Worm (Caenorhabditis elegans) whole organism, young adult: ENCODE results near the gene F22B5.5.

Experiments used
- B0019.2 ChIP-seq: fragments of 200-800 bp; sonication (Bioruptor generic); conservative IDR thresholded peaks from 2 replicates; pipeline ENCODE4 v1.3.6; 2022; ENCODE audit warnings: missing genetic modification reagents, missing genetic modification characterization, missing compliant biosample characterization
- D2030.7 ChIP-seq: fragments of 200-800 bp; sonication (Bioruptor generic); IDR thresholded peaks from 2 replicates; pipeline ENCODE4 v1.3.6; 2022; ENCODE audit warnings: missing genetic modification reagents, missing genetic modification characterization, missing compliant biosample characterization
- F52B5.7 ChIP-seq: sonication (generic microtip); optimal IDR thresholded peaks from 2 replicates; lab custom pipeline; 2016; ENCODE audit warnings: mild to moderate bottlenecking, missing genetic modification characterization, missing compliant biosample characterization
- T07F8.4 ChIP-seq: sonication (generic microtip); optimal IDR thresholded peaks from 2 replicates; lab custom pipeline; 2016; ENCODE audit warnings: mild to moderate bottlenecking, missing genetic modification characterization, moderate library complexity, missing compliant biosample characterization
- Y53G8AR.9 ChIP-seq: fragments of 200-800 bp; sonication (Bioruptor generic); conservative IDR thresholded peaks from 2 replicates; pipeline ENCODE4 v1.3.6; 2022; ENCODE audit warnings: missing genetic modification reagents, missing genetic modification characterization, missing compliant biosample characterization
- Y79H2A.3 ChIP-seq: fragments of 200-800 bp; sonication (Bioruptor generic); conservative IDR thresholded peaks from 2 replicates; pipeline ENCODE4 v1.3.6; 2022; ENCODE audit warnings: missing genetic modification reagents, missing genetic modification characterization, missing compliant biosample characterization
- ama-1 ChIP-seq, 3 experiments: fragments of 150-350 bp in 1 of 3; sonication (generic microtip) in 2 of 3; optimal IDR thresholded peaks; 2 replicates each; lab custom pipeline; 2014 to 2018; ENCODE audit warnings: missing biosample characterization in 2 of 3, missing genetic modification characterization in 2 of 3, missing genetic modification reagents in 2 of 3
- atf-7 ChIP-seq: sonication (generic microtip); optimal IDR thresholded peaks from 2 replicates; lab custom pipeline; 2017; ENCODE audit warnings: mild to moderate bottlenecking, missing genetic modification characterization, missing compliant biosample characterization
- attf-5 ChIP-seq: fragments of 200-800 bp; sonication (Bioruptor generic); optimal IDR thresholded peaks from 2 replicates; lab custom pipeline; 2018; ENCODE audit warnings: mild to moderate bottlenecking, missing genetic modification characterization, missing compliant biosample characterization
- ccch-3 ChIP-seq: fragments of 200-800 bp; sonication (Bioruptor generic); optimal IDR thresholded peaks from 2 replicates; lab custom pipeline; 2018; ENCODE audit warnings: mild to moderate bottlenecking, missing genetic modification characterization, missing compliant biosample characterization
- cebp-1 ChIP-seq, 2 experiments: fragments of 200-800 bp in 1 of 2; sonication (Bioruptor generic) in 1 of 2; sonication (generic microtip) in 1 of 2; IDR thresholded peaks in 1 of 2; optimal IDR thresholded peaks in 1 of 2; 2 replicates each; pipeline versions ENCODE4 v1.3.6 to Lab custom; 2017 to 2022; ENCODE audit warnings: missing compliant biosample characterization in 2 of 2, missing genetic modification characterization in 2 of 2, mild to moderate bottlenecking in 1 of 2, missing genetic modification reagents in 1 of 2, moderate library complexity in 1 of 2
- cebp-2 ChIP-seq: fragments of 200-800 bp; sonication (Bioruptor generic); IDR thresholded peaks from 2 replicates; pipeline ENCODE4 v1.3.6; 2022; ENCODE audit warnings: missing genetic modification characterization, missing compliant biosample characterization
- ceh-58 ChIP-seq: fragments of 200-800 bp; sonication (Bioruptor generic); IDR thresholded peaks from 2 replicates; pipeline ENCODE4 v1.3.6; 2022; ENCODE audit warnings: missing genetic modification characterization, missing compliant biosample characterization
- ceh-79 ChIP-seq: sonication (generic microtip); optimal IDR thresholded peaks from 2 replicates; lab custom pipeline; 2017; ENCODE audit warnings: mild to moderate bottlenecking, missing genetic modification characterization, missing compliant biosample characterization
- ceh-91 ChIP-seq: fragments of 200-800 bp; sonication (Bioruptor generic); IDR thresholded peaks from 2 replicates; pipeline ENCODE4 v1.3.6; 2022; ENCODE audit warnings: missing genetic modification reagents, missing genetic modification characterization, missing compliant biosample characterization
- egl-18 ChIP-seq: fragments of 200-800 bp; sonication (Bioruptor generic); IDR thresholded peaks from 2 replicates; pipeline ENCODE4 v1.3.6; 2022; ENCODE audit warnings: missing genetic modification reagents, missing genetic modification characterization, missing compliant biosample characterization
- ekl-4 ChIP-seq: fragments of 200-800 bp; sonication (Bioruptor generic); IDR thresholded peaks from 2 replicates; pipeline ENCODE4 v1.3.6; 2022; ENCODE audit warnings: missing genetic modification reagents, missing genetic modification characterization, missing compliant biosample characterization
- hlh-26 ChIP-seq: fragments of 200-800 bp; sonication (Bioruptor generic); conservative IDR thresholded peaks from 2 replicates; pipeline ENCODE4 v1.3.6; 2022; ENCODE audit warnings: missing genetic modification reagents, missing genetic modification characterization, missing compliant biosample characterization
- let-526 ChIP-seq: fragments of 200-800 bp; sonication (Bioruptor generic); IDR thresholded peaks from 2 replicates; pipeline ENCODE4 v1.3.6; 2022; ENCODE audit warnings: missing genetic modification reagents, missing genetic modification characterization, missing compliant biosample characterization
- let-607 ChIP-seq, 2 experiments: fragments of 200-800 bp in 1 of 2; sonication (Bioruptor generic) in 1 of 2; sonication (generic microtip) in 1 of 2; optimal IDR thresholded peaks; 2 replicates each; lab custom pipeline; 2016 to 2018; ENCODE audit warnings: mild to moderate bottlenecking in 2 of 2, missing compliant biosample characterization in 2 of 2, missing genetic modification characterization in 2 of 2, moderate library complexity in 2 of 2, missing genotype in 1 of 2
- lin-26 ChIP-seq: fragments of 200-800 bp; sonication (Bioruptor generic); IDR thresholded peaks from 2 replicates; pipeline ENCODE4 v1.3.6; 2022; ENCODE audit warnings: missing genetic modification reagents, missing genetic modification characterization, missing compliant biosample characterization
- madf-3 ChIP-seq: fragments of 200-800 bp; sonication (Bioruptor generic); IDR thresholded peaks from 2 replicates; pipeline ENCODE4 v1.3.6; 2022; ENCODE audit warnings: missing genetic modification reagents, missing genetic modification characterization, missing compliant biosample characterization
- madf-8 ChIP-seq: fragments of 200-800 bp; sonication (Bioruptor generic); conservative IDR thresholded peaks from 2 replicates; pipeline ENCODE4 v1.3.6; 2022; ENCODE audit warnings: missing genetic modification reagents, missing genetic modification characterization, missing compliant biosample characterization
- mel-28 ChIP-seq: sonication (generic microtip); optimal IDR thresholded peaks from 2 replicates; lab custom pipeline; 2016; ENCODE audit warnings: borderline replicate concordance, mild to moderate bottlenecking, missing genetic modification characterization, missing compliant biosample characterization
- mes-4 ChIP-seq: sonication (generic microtip); optimal IDR thresholded peaks from 2 replicates; lab custom pipeline; 2016; ENCODE audit warnings: missing genotype, missing genetic modification characterization, missing compliant biosample characterization
- nfya-2 ChIP-seq: fragments of 200-800 bp; sonication (Bioruptor generic); IDR thresholded peaks from 2 replicates; pipeline ENCODE4 v1.3.6; 2022; ENCODE audit warnings: missing genetic modification reagents, missing genetic modification characterization, missing compliant biosample characterization
- nhr-27 ChIP-seq: fragments of 200-800 bp; sonication (Bioruptor generic); optimal IDR thresholded peaks from 2 replicates; lab custom pipeline; 2018; ENCODE audit warnings: mild to moderate bottlenecking, missing genetic modification characterization, moderate library complexity, missing compliant biosample characterization
- pha-4 ChIP-seq: fragments of 150-350 bp; sonication (generic microtip); optimal IDR thresholded peaks from 2 replicates; lab custom pipeline; 2014; ENCODE audit warnings: missing biosample characterization, missing genetic modification reagents, missing genetic modification characterization
- repo-1 ChIP-seq: sonication (generic microtip); optimal IDR thresholded peaks from 2 replicates; lab custom pipeline; 2017; ENCODE audit warnings: mild to moderate bottlenecking, missing genetic modification characterization, missing compliant biosample characterization
- rpc-1 ChIP-seq, 2 experiments: fragments of 150-350 bp in 1 of 2; sonication (generic microtip) in 1 of 2; optimal IDR thresholded peaks; 2 replicates each; lab custom pipeline; 2014 to 2018; ENCODE audit warnings: missing biosample characterization in 1 of 2, missing genetic modification characterization in 1 of 2, missing genetic modification reagents in 1 of 2, missing genotype in 1 of 2
- snpc-1.3 ChIP-seq: sonication (generic microtip); optimal IDR thresholded peaks from 2 replicates; lab custom pipeline; 2017; ENCODE audit warnings: missing genetic modification characterization, mild to moderate bottlenecking, missing compliant biosample characterization, antibody characterized with exemption, moderate library complexity, missing genotype, missing genetic modification reagents; ENCODE audit not compliant: insufficient read depth
- snpc-4 ChIP-seq, 5 experiments: fragments of 150-350 bp in 1 of 5; sonication (generic microtip) in 4 of 5; optimal IDR thresholded peaks; 2 replicates each; lab custom pipeline; 2014 to 2018; ENCODE audit warnings: missing genetic modification characterization in 5 of 5, missing biosample characterization in 3 of 5, antibody characterized with exemption in 2 of 5, mild to moderate bottlenecking in 2 of 5, missing compliant biosample characterization in 2 of 5, missing genotype in 2 of 5, moderate library complexity in 2 of 5, missing genetic modification reagents in 1 of 5
- somi-1 ChIP-seq: fragments of 200-800 bp; sonication (Bioruptor generic); optimal IDR thresholded peaks from 2 replicates; lab custom pipeline; 2018; ENCODE audit warnings: mild to moderate bottlenecking, missing genetic modification characterization, missing compliant biosample characterization
- unc-130 ChIP-seq: sonication (generic microtip); optimal IDR thresholded peaks from 2 replicates; lab custom pipeline; 2016; ENCODE audit warnings: missing genetic modification reagents, missing genetic modification characterization, missing compliant biosample characterization
- unc-62 ChIP-seq: fragments of 150-350 bp; optimal IDR thresholded peaks from 2 replicates; lab custom pipeline; 2014; ENCODE audit warnings: missing biosample characterization, missing genetic modification reagents, missing genetic modification characterization
- zfh-2 ChIP-seq: fragments of 200-800 bp; sonication (Bioruptor generic); conservative IDR thresholded peaks from 2 replicates; pipeline ENCODE4 v1.3.6; 2022; ENCODE audit warnings: missing genetic modification reagents, missing genetic modification characterization, missing compliant biosample characterization
- ztf-18 ChIP-seq: sonication (generic microtip); optimal IDR thresholded peaks from 2 replicates; lab custom pipeline; 2016; ENCODE audit warnings: missing genotype, mild to moderate bottlenecking, missing genetic modification characterization, missing compliant biosample characterization
- ztf-26 ChIP-seq: sonication (generic microtip); optimal IDR thresholded peaks from 2 replicates; lab custom pipeline; 2017; ENCODE audit warnings: missing genetic modification characterization, missing compliant biosample characterization

The F22B5.5 gene

DNA sequence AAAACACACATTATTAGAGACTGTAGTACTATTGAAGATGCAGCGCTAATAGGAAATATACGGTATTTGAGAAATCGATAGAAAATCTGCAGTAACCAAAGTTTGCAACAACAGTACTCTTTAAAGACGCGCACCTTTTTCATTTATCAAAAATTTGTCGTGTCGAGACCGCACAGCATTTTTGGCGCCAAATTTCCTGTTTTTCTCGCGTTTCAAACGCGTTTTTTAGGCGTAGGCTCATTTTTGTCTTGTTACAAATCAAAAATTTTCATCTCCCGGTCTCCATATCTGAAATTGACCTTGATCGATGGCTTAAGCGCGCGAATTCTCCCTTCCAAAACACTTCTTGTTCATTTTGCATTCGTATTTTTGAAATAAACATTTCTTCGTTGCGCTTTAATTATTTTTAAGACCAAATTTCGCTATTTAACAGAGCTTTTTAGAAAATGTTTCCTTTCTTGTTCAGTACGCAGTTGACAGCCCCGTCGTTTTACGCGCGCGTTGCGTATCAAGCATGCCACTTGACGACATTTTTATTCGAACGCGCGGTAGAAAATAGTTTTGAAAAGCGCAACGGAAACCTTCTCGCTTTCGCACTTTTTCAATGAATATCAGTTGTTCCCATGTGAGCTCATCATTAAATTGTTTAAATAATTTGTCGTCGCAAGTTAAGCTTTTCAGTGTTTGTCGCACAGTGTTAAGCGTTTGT is 2.4 kb upstream of the F22B5.5 start (continued):
- TF ChIP-seq somi-1 (GFP tag; lab: Kevin White, UChicago) (no peak), Y79H2A.3 (GFP tag; lab: Robert Waterston, UW) (no peak)

DNA sequence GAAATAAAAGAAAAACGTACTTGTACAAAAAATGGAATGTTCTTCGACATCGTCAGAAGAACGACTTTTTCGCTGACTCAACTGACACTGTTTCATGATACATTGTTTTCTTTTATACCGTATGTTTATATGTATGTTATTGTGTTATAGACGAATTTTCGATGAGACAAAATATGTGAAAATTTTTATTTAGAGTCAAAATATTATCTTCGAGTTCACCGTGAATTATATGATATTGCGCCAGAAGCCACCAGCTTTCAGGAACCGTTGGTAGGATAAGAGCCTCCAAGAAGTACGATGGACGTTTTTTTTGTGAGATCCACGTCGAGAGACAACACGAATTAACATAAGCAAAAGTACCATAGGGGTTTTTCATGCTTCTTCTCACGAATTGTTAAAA is 1.7 kb upstream of the F22B5.5 start, which contains the start of gene F22B5.6:
Gene F22B5.6, minus strand, starts transcription at position 101 of the 400 bp plus-strand sequence.
- TF ChIP-seq madf-3 (GFP tag; lab: Robert Waterston, UW) (no peak), ztf-18 (tag; lab: Kevin White, UChicago) (no peak), pha-4 (tag; lab: Kevin White, UChicago) (no peak), nhr-27 (no peak), zfh-2 (GFP tag; lab: Robert Waterston, UW) (no peak), lin-26 (GFP tag; lab: Robert Waterston, UW) (no peak), ceh-91 (no peak), let-607 (tag; optimal IDR thresholded peaks at IDR 0.05; lab: Kevin White, UChicago) (no peak), snpc-4 (GFP tag; optimal IDR thresholded peaks at IDR 0.05; lab: Kevin White, UChicago) (no peak), snpc-4 (tag; optimal IDR thresholded peaks at IDR 0.05; lab: Kevin White, UChicago) (no peak), let-526 (GFP tag; lab: Robert Waterston, UW) (no peak), mes-4 (tag; lab: Kevin White, UChicago) (no peak), atf-7 (tag; lab: Kevin White, UChicago) (no peak), snpc-1.3 (tag; lab: Kevin White, UChicago) (no peak), ekl-4 (GFP tag; lab: Robert Waterston, UW) (no peak), repo-1 (no peak)

DNA sequence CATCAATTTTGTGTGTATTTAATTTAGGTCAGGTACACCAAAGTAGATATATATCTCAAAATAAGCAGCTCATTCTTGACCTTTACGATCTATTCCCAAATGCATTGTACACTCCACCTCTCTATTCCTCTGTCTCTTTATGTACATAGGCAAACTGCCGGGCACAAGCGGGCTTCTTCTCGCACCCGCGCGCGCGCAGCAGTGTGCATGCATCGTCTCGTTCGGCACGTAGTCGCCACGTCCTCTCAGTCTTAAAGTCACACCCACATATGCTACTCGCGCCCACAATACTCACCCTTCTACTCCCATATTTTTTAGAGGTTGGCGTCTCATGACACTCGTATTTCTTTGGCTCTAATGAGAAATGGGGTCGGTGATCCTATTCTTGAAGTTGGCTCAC is 3.0 kb downstream of the F22B5.5 start:
- TF ChIP-seq snpc-1.3 (tag; lab: Kevin White, UChicago) (no peak), nhr-27 (no peak), unc-62 (GFP tag; lab: Kevin White, UChicago) (no peak), cebp-2 (GFP tag; lab: Robert Waterston, UW) (no peak), let-526 (GFP tag; lab: Robert Waterston, UW) (no peak), B0019.2 (GFP tag; lab: Robert Waterston, UW) (no peak), rpc-1 (optimal IDR thresholded peaks at IDR 0.05; lab: Kevin White, UChicago) (no peak), rpc-1 (tag; optimal IDR thresholded peaks at IDR 0.05; lab: Kevin White, UChicago) (no peak), F52B5.7 (tag; lab: Kevin White, UChicago) (no peak), ztf-26 (tag; lab: Kevin White, UChicago) (no peak), ceh-79 (tag; lab: Kevin White, UChicago) (no peak), ekl-4 (GFP tag; lab: Robert Waterston, UW) (no peak), egl-18 (no peak)

DNA sequence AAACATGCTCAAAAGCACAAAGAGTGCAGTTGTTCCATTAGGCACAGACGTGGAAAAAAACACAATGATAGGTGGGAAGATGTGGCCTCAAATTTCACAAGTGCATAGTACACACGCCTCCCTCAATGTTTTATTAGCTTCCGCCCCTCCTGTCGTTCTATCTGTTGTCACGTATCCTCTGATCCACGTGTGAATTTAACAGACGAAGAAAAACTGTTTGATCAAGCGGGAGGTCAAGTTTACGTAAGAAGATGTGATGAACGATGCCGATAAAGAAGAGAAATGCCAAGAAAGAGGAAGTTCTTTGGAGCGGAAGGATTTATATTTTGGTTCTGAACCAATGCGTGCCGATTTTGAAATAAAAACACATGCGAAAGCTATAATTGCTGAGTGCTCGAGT is 3.7 kb downstream of the F22B5.5 start:
- no peak for TF ChIP-seq mel-28 (tag; lab: Kevin White, UChicago)
- TF ChIP-seq Y53G8AR.9 (GFP tag; lab: Robert Waterston, UW), result no peak
- TF ChIP-seq ceh-58 (GFP tag; lab: Robert Waterston, UW), result no peak
- no peak for TF ChIP-seq madf-8 (GFP tag; lab: Robert Waterston, UW)
- TF ChIP-seq T07F8.4, result no peak
- no peak for TF ChIP-seq D2030.7
- no peak for TF ChIP-seq nfya-2 (GFP tag; lab: Robert Waterston, UW)
- TF ChIP-seq hlh-26 (GFP tag; lab: Robert Waterston, UW), result no peak
- TF ChIP-seq let-607 (tag; optimal IDR thresholded peaks at IDR 0.05; lab: Kevin White, UChicago), result no peak
- no peak for TF ChIP-seq zfh-2 (GFP tag; lab: Robert Waterston, UW)
- TF ChIP-seq ama-1 (optimal IDR thresholded peaks at IDR 0.05; lab: Kevin White, UChicago), result no peak
- no peak for TF ChIP-seq ama-1 (GFP tag; optimal IDR thresholded peaks at IDR 0.05; lab: Kevin White, UChicago)
- no peak for TF ChIP-seq unc-130 (GFP tag; lab: Kevin White, UChicago)
- no peak for TF ChIP-seq ccch-3 (GFP tag; lab: Kevin White, UChicago)
- TF ChIP-seq ztf-26 (tag; lab: Kevin White, UChicago), result no peak
- no peak for TF ChIP-seq cebp-1 (GFP tag; IDR thresholded peaks at IDR 0.05; lab: Robert Waterston, UW)
- no peak for TF ChIP-seq cebp-1 (tag; optimal IDR thresholded peaks at IDR 0.05; lab: Kevin White, UChicago)
- TF ChIP-seq attf-5 (GFP tag; lab: Kevin White, UChicago), result no peak
